Worm (Caenorhabditis elegans): ENCODE data around the gene Y41D4A.7.
A peak's percentile ranks its signal among the peaks of the same experiment; 100 is the strongest.

The Y41D4A.7 gene

ce11 chrIV:1745453-1746051 lies 15.8 kb downstream of the Y41D4A.7 start, which contains the start of the genes Y41D4A.6 and Y41D4A.4 (continued):
- TF ChIP-seq rnt-1 (tag; optimal IDR thresholded peaks at IDR 0.05) (peak; percentile 97), hlh-8 (tag; optimal IDR thresholded peaks at IDR 0.05) (peak; percentile 98), pha-2 (tag; optimal IDR thresholded peaks at IDR 0.05) (peak; percentile 80), ahr-1 (tag; optimal IDR thresholded peaks at IDR 0.05) (peak; percentile 98), lin-11 (tag; optimal IDR thresholded peaks at IDR 0.05) (peak; percentile 21), pat-9 (tag; optimal IDR thresholded peaks at IDR 0.05) (no peak), ttx-3 (tag; optimal IDR thresholded peaks at IDR 0.05) (peak; percentile 78), ref-2 (tag; optimal IDR thresholded peaks at IDR 0.05) (peak; percentile 99), elt-4 (tag; optimal IDR thresholded peaks at IDR 0.05) (peak; percentile 89), nhr-232 (tag; optimal IDR thresholded peaks at IDR 0.05) (peak; percentile 38), ceh-31 (tag; optimal IDR thresholded peaks at IDR 0.05) (peak; percentile 100), sox-4 (tag; optimal IDR thresholded peaks at IDR 0.05) (peak; percentile 19), nhr-11 (tag; optimal IDR thresholded peaks at IDR 0.05) (no peak), gmeb-2 (tag; optimal IDR thresholded peaks at IDR 0.05) (peak; percentile 31), hlh-30 (tag; optimal IDR thresholded peaks at IDR 0.05; ENCODE audit: insufficient read depth) (no peak), madf-2 (tag; optimal IDR thresholded peaks at IDR 0.05) (peak; percentile 42), F13H6.1 (tag; optimal IDR thresholded peaks at IDR 0.05) (peak; percentile 97), tbx-2 (tag; optimal IDR thresholded peaks at IDR 0.05) (peak; percentile 99), ets-4 (tag; optimal IDR thresholded peaks at IDR 0.05) (peak; percentile 98), che-1 (tag; optimal IDR thresholded peaks at IDR 0.05) (peak; percentile 65), elt-2 (tag; optimal IDR thresholded peaks at IDR 0.05) (peak; percentile 92), tbx-7 (tag; optimal IDR thresholded peaks at IDR 0.05) (peak; percentile 98), ceh-48 (tag; optimal IDR thresholded peaks at IDR 0.05) (peak; percentile 64), nfya-1 (tag; optimal IDR thresholded peaks at IDR 0.05) (peak; percentile 68), pax-1 (tag; optimal IDR thresholded peaks at IDR 0.05) (no peak), T23F11.4 (GFP tag; optimal IDR thresholded peaks at IDR 0.05) (peak; percentile 21), ceh-34 (tag; optimal IDR thresholded peaks at IDR 0.05) (peak; percentile 93), odd-2 (tag; optimal IDR thresholded peaks at IDR 0.05) (no peak), C08G9.2 (tag; optimal IDR thresholded peaks at IDR 0.05) (peak; percentile 99), hlh-6 (tag; optimal IDR thresholded peaks at IDR 0.05) (peak; percentile 85), npax-4 (tag; optimal IDR thresholded peaks at IDR 0.05) (peak; percentile 66)

- no peak for TF ChIP-seq syd-9 (tag; optimal IDR thresholded peaks at IDR 0.05)
- TF ChIP-seq ceh-48 (tag; optimal IDR thresholded peaks at IDR 0.05), result peak; percentile 80
- no peak for TF ChIP-seq nhr-11 (tag; optimal IDR thresholded peaks at IDR 0.05)
- TF ChIP-seq pros-1 (tag; optimal IDR thresholded peaks at IDR 0.05), result no peak
- TF ChIP-seq nhr-232 (tag; optimal IDR thresholded peaks at IDR 0.05), result no peak
- no peak for TF ChIP-seq hlh-13 (GFP tag; optimal IDR thresholded peaks at IDR 0.05)
Observed at ce11 chrIV:1740105-1741023, 21.0 kb downstream of the Y41D4A.7 start, which contains the start of gene ptpn-22. Gene ptpn-22 (minus strand): TSS chrIV:1740262.

- TF ChIP-seq pha-4 (tag; optimal IDR thresholded peaks at IDR 0.05) (no peak), hlh-30 (tag; optimal IDR thresholded peaks at IDR 0.05; ENCODE audit: insufficient read depth) (no peak), ceh-14 (tag; optimal IDR thresholded peaks at IDR 0.05) (no peak), dve-1 (tag; optimal IDR thresholded peaks at IDR 0.05) (no peak), C38D4.7 (GFP tag; optimal IDR thresholded peaks at IDR 0.05) (no peak), unc-3 (GFP tag; conservative IDR thresholded peaks at IDR 0.05) (no peak), unc-3 (tag; optimal IDR thresholded peaks at IDR 0.05) (no peak), tbx-2 (tag; optimal IDR thresholded peaks at IDR 0.05) (no peak), che-1 (tag; optimal IDR thresholded peaks at IDR 0.05) (no peak), rnt-1 (tag; optimal IDR thresholded peaks at IDR 0.05) (no peak), ceh-34 (tag; optimal IDR thresholded peaks at IDR 0.05) (no peak), eyg-1 (tag; optimal IDR thresholded peaks at IDR 0.05) (no peak), ceh-19 (GFP tag; optimal IDR thresholded peaks at IDR 0.05) (no peak), ztf-16 (tag; optimal IDR thresholded peaks at IDR 0.05) (no peak), ref-2 (tag; optimal IDR thresholded peaks at IDR 0.05) (no peak), pros-1 (tag; optimal IDR thresholded peaks at IDR 0.05) (no peak), sox-2 (GFP tag; IDR thresholded peaks at IDR 0.05) (no peak), ttx-3 (tag; optimal IDR thresholded peaks at IDR 0.05) (no peak), K02D7.2 (tag; optimal IDR thresholded peaks at IDR 0.05) (no peak)
Observed at ce11 chrIV:1739366-1740104, 21.8 kb downstream of the Y41D4A.7 start.

Data from whole organism, late embryonic.